Worm (Caenorhabditis elegans) whole organism, late embryonic: ENCODE results near the gene Y97E10AR.8.

ENCODE experiments used
- C08G9.2 ChIP-seq: sonication (generic microtip); optimal IDR thresholded peaks from 2 replicates; lab custom pipeline; 2016; ENCODE audit warnings: mild to moderate bottlenecking, missing genetic modification characterization, moderate library complexity, missing compliant biosample characterization
- K09A11.1 ChIP-seq: sonication (generic microtip); optimal IDR thresholded peaks from 2 replicates; lab custom pipeline; 2017; ENCODE audit warnings: antibody characterized with exemption, mild to moderate bottlenecking, missing genetic modification characterization, missing compliant biosample characterization; ENCODE audit not compliant: insufficient read depth
- T23F11.4 ChIP-seq: fragments of 200-800 bp; sonication (Bioruptor generic); optimal IDR thresholded peaks from 2 replicates; lab custom pipeline; 2018; ENCODE audit warnings: mild to moderate bottlenecking, missing genetic modification characterization, missing compliant biosample characterization
- Y22D7AL.16 ChIP-seq: sonication (generic microtip); optimal IDR thresholded peaks from 2 replicates; lab custom pipeline; 2016; ENCODE audit warnings: missing genetic modification characterization, missing compliant biosample characterization
- ama-1 ChIP-seq: fragments of 150-350 bp; optimal IDR thresholded peaks from 2 replicates; lab custom pipeline; 2014
- ceh-31 ChIP-seq: sonication (generic microtip); optimal IDR thresholded peaks from 2 replicates; lab custom pipeline; 2016; ENCODE audit warnings: missing genetic modification characterization, missing compliant biosample characterization
- ceh-34 ChIP-seq: sonication (generic microtip); optimal IDR thresholded peaks from 2 replicates; lab custom pipeline; 2016; ENCODE audit warnings: mild to moderate bottlenecking, missing genetic modification characterization, missing compliant biosample characterization
- ceh-6 ChIP-seq: fragments of 200-800 bp; sonication (Bioruptor generic); optimal IDR thresholded peaks from 2 replicates; lab custom pipeline; 2018; ENCODE audit warnings: mild to moderate bottlenecking, missing genetic modification characterization, missing compliant biosample characterization
- che-1 ChIP-seq: sonication (generic microtip); optimal IDR thresholded peaks from 2 replicates; lab custom pipeline; 2016; ENCODE audit warnings: mild to moderate bottlenecking, missing genetic modification characterization, missing compliant biosample characterization
- dmd-4 ChIP-seq: sonication (generic microtip); optimal IDR thresholded peaks from 2 replicates; lab custom pipeline; 2016; ENCODE audit warnings: borderline replicate concordance, missing genetic modification characterization, missing compliant biosample characterization
- elt-2 ChIP-seq: sonication (generic microtip); optimal IDR thresholded peaks from 2 replicates; lab custom pipeline; 2016; ENCODE audit warnings: missing genetic modification reagents, missing genetic modification characterization, missing compliant biosample characterization
- ets-4 ChIP-seq: sonication (generic microtip); optimal IDR thresholded peaks from 2 replicates; lab custom pipeline; 2016; ENCODE audit warnings: missing genetic modification characterization, missing compliant biosample characterization
- eyg-1 ChIP-seq: sonication (generic microtip); optimal IDR thresholded peaks from 2 replicates; lab custom pipeline; 2016; ENCODE audit warnings: missing genotype, missing genetic modification characterization, missing compliant biosample characterization
- gmeb-2 ChIP-seq: sonication (generic microtip); optimal IDR thresholded peaks from 2 replicates; lab custom pipeline; 2016; ENCODE audit warnings: missing genetic modification characterization, inconsistent platforms, missing compliant biosample characterization
- hlh-13 ChIP-seq: fragments of 200-800 bp; sonication (Bioruptor generic); optimal IDR thresholded peaks from 2 replicates; lab custom pipeline; 2018; ENCODE audit warnings: mild to moderate bottlenecking, missing genetic modification characterization, missing compliant biosample characterization
- hlh-6 ChIP-seq: sonication (generic microtip); optimal IDR thresholded peaks from 2 replicates; lab custom pipeline; 2016; ENCODE audit warnings: missing genotype, missing genetic modification characterization, missing compliant biosample characterization
- hlh-8 ChIP-seq: sonication (generic microtip); optimal IDR thresholded peaks from 2 replicates; lab custom pipeline; 2016; ENCODE audit warnings: missing genotype, missing genetic modification characterization, missing compliant biosample characterization
- lin-11 ChIP-seq: fragments of 200-800 bp; sonication (Bioruptor generic); optimal IDR thresholded peaks from 2 replicates; lab custom pipeline; 2018; ENCODE audit warnings: mild to moderate bottlenecking, missing genetic modification characterization, missing compliant biosample characterization
- madf-2 ChIP-seq: sonication (generic microtip); optimal IDR thresholded peaks from 2 replicates; lab custom pipeline; 2017; ENCODE audit warnings: missing genetic modification characterization, missing compliant biosample characterization
- nhr-11 ChIP-seq: fragments of 150-350 bp; optimal IDR thresholded peaks from 2 replicates; lab custom pipeline; 2014; ENCODE audit warnings: missing biosample characterization, missing genetic modification characterization
- npax-4 ChIP-seq: sonication (generic microtip); optimal IDR thresholded peaks from 2 replicates; lab custom pipeline; 2016; ENCODE audit warnings: missing genetic modification characterization, missing compliant biosample characterization
- pag-3 ChIP-seq: sonication (generic microtip); optimal IDR thresholded peaks from 2 replicates; lab custom pipeline; 2016; ENCODE audit warnings: missing compliant biosample characterization, missing genetic modification characterization, borderline replicate concordance
- pros-1 ChIP-seq: fragments of 150-350 bp; optimal IDR thresholded peaks from 2 replicates; lab custom pipeline; 2014; ENCODE audit warnings: missing biosample characterization, missing genetic modification reagents, missing genetic modification characterization
- sox-2 ChIP-seq: fragments of 200-800 bp; sonication (Bioruptor generic); IDR thresholded peaks from 2 replicates; pipeline ENCODE4 v1.3.6; 2022; ENCODE audit warnings: missing genetic modification reagents, missing genetic modification characterization, missing compliant biosample characterization
- sox-4 ChIP-seq: sonication (generic microtip); optimal IDR thresholded peaks from 2 replicates; lab custom pipeline; 2017; ENCODE audit warnings: mild to moderate bottlenecking, missing genetic modification characterization, inconsistent platforms, missing compliant biosample characterization
- tbx-2 ChIP-seq: sonication (generic microtip); optimal IDR thresholded peaks from 2 replicates; lab custom pipeline; 2016; ENCODE audit warnings: missing genetic modification characterization, missing compliant biosample characterization
- tbx-7 ChIP-seq: sonication (generic microtip); optimal IDR thresholded peaks from 2 replicates; lab custom pipeline; 2016; ENCODE audit warnings: missing genotype, missing genetic modification characterization, missing compliant biosample characterization
- unc-42 ChIP-seq: sonication (generic microtip); optimal IDR thresholded peaks from 2 replicates; lab custom pipeline; 2016; ENCODE audit warnings: missing genotype, missing genetic modification characterization, missing compliant biosample characterization
- zip-5 ChIP-seq: sonication (generic microtip); optimal IDR thresholded peaks from 2 replicates; lab custom pipeline; 2016; ENCODE audit warnings: missing genetic modification characterization, missing compliant biosample characterization

Gene Y97E10AR.8

DNA sequence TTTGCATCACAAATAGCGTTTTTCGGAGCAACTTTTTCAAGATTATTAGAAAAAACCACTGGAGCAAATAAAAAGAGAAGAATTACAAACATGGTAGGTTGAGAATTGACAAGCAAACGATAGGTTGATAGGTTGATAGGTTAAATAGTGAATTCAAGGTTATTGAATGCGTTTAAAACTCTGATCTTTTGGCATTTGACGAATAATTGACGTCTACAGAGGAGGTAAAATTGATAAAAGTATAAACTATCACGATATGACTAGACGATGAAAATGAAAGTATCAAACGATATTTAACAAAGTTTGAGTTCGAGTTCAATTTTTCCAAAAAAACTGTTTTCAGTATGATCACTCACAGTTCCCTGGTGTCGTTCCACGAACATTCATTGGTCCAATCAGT lies 30.8 kb downstream of the Y97E10AR.8 start, which contains the start of gene ZC513.14:
Gene ZC513.14 (minus strand): TSS at position 101 of the 400 bp plus-strand sequence.
- TF ChIP-seq unc-42 (no peak), dmd-4 (tag; lab: Kevin White, UChicago) (no peak), lin-11 (tag; lab: Kevin White, UChicago) (no peak)

DNA sequence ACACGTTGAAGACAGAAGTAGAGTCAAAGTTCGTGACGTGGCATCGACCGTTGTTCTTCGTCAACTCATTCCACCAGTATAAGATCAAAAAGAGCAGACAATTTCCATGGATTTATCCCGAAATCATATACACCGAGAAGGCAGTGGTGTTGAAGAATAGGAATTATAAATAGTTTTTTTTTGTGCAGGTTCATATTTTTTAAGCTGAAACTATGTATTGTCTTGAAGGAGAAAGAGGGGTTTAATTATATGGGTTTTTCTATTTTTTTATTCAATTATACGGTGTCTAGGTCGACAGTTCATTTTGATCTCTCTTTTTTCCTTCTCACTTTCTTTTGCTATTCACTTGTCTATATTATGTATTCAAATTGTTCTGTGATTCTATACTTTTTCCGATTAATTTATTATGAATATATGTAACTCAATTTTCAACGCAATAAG lies 34.0 kb downstream of the Y97E10AR.8 start:
- no peak for TF ChIP-seq eyg-1 (tag; lab: Kevin White, UChicago)
- TF ChIP-seq ama-1 (lab: Kevin White, UChicago) = peak; percentile 75
- no peak for TF ChIP-seq sox-4 (tag; lab: Kevin White, UChicago)
- TF ChIP-seq gmeb-2 (tag; lab: Kevin White, UChicago) = peak; percentile 19
- TF ChIP-seq, all 69 proteins: peak for 2

DNA sequence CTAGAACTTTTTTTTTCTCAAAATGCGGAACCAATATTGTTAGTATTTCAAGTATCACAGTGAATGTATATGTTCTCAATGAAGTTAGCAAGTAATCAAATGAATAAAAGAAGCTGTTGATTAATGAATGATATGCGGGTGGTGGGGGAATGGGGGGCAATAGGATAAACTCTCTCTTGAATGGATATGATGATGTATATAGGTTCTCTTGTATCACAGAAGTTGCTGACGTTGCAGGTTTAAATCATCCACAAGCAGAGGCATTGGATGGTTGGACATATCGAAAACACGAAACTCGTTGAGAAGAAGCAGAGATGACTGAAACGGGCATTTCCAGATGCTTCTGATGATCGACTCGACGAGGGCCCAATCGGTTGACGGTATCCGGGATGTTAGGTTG lies 34.5 kb downstream of the Y97E10AR.8 start:
- TF ChIP-seq C08G9.2 (tag; lab: Kevin White, UChicago) (no peak), hlh-8 (tag; lab: Kevin White, UChicago) (no peak), npax-4 (no peak), nhr-11 (no peak), tbx-7 (no peak)
- TF ChIP-seq, all 69 proteins: peak for 0

- peak; percentile 85 for TF ChIP-seq ama-1 (lab: Kevin White, UChicago)
- TF ChIP-seq ceh-34 = no peak
- no peak for TF ChIP-seq K09A11.1 (tag; lab: Kevin White, UChicago)
- peak; percentile 10 for TF ChIP-seq tbx-2 (tag; lab: Kevin White, UChicago)
- peak; percentile 29 for TF ChIP-seq ceh-31 (tag; lab: Kevin White, UChicago)
These were observed 35.4 kb downstream of the Y97E10AR.8 start for ce11 chrV:8040247-8041084.

DNA sequence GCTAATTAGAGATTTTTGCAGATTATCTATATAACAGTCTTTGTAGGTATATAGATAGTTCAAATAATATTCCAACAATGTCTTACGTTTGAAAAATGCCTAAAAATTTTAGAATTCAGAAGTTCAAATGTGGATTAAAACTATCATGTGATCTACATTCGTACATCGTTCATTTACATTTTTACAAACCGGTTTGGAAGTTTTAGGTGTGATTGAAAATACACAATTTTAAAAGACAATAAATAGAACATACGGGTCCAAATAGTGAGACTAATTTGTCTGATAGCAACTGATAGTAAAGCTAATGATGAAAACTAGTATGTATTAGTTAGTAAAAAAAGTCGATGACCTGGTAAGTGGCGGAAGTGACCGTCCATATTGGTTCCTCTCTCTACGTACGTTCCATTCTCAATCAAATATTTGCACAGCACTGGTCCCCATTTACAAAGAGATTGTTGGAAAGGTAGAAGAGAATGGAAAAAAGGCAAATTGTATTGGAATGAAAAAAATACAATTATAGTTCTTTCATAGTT lies 36.3 kb downstream of the Y97E10AR.8 start:
- no peak for TF ChIP-seq madf-2
- no peak for TF ChIP-seq Y22D7AL.16 (tag; lab: Kevin White, UChicago)
- no peak for TF ChIP-seq pros-1
- TF ChIP-seq hlh-13 (GFP tag; lab: Kevin White, UChicago) = no peak
- no peak for TF ChIP-seq ceh-34
- no peak for TF ChIP-seq npax-4
- no peak for TF ChIP-seq hlh-6 (tag; lab: Kevin White, UChicago)
- no peak for TF ChIP-seq lin-11 (tag; lab: Kevin White, UChicago)
- no peak for TF ChIP-seq unc-42

DNA sequence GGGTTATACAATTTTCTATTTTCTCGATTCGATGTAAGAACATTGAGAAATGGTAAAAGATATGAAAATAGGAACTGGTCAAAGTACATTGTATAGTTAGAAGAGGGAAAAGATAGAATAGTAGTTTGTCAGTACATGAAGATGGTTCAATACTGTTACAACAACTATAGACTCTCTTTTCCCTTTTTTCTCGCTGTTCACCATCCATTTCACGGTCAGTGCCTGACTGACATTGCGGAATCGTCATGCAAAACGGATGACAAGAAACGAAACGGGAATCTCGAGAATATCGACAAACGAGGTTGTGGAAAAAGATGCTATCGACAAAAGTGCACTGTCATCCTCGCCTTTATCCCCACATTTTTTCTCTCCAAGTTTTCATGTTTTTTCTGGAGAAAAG lies 38.6 kb downstream of the Y97E10AR.8 start:
- TF ChIP-seq ceh-6 (GFP tag; lab: Kevin White, UChicago) (no peak), ceh-34 (no peak)

DNA sequence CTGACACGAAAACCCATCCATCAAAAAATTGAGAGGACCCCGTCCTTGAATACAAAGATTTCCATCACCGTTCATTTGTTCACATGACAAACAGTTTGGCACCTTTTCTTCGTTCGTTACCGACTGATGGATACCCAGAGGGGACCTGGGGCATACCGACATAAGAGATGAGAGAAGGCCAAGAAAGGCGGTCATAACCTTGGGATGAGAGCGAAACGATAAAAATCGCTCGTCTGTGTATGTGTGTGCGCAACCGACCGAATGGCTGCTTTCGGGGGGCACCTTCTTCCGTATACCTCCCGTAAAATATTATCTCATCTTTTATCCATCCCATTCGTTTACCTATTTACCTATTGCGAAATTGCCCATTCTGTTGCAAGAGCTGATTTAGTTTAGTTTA lies 39.9 kb downstream of the Y97E10AR.8 start:
- TF ChIP-seq K09A11.1 (tag; lab: Kevin White, UChicago) (no peak), zip-5 (tag; lab: Kevin White, UChicago) (no peak), sox-2 (no peak), tbx-7 (no peak), ets-4 (tag; lab: Kevin White, UChicago) (no peak), pag-3 (tag; lab: Kevin White, UChicago) (no peak), che-1 (no peak), T23F11.4 (GFP tag; lab: Kevin White, UChicago) (no peak), lin-11 (tag; lab: Kevin White, UChicago) (no peak), hlh-8 (tag; lab: Kevin White, UChicago) (no peak), elt-2 (tag; lab: Kevin White, UChicago) (no peak), Y22D7AL.16 (tag; lab: Kevin White, UChicago) (no peak)
